Worm (Caenorhabditis elegans): ENCODE measurements around the gene C15H7.4.

The C15H7.4 gene

ce11 chrIII:9626602-9627001 is 29.1 kb downstream of the C15H7.4 start (continued):
- TF ChIP-seq ceh-44 (GFP tag; IDR thresholded peaks at IDR 0.05) (no peak), hif-1 (tag; optimal IDR thresholded peaks at IDR 0.05) (no peak), F37D6.2 (tag; optimal IDR thresholded peaks at IDR 0.05) (no peak), R02D3.7 (tag; optimal IDR thresholded peaks at IDR 0.05) (no peak), hlh-11 (tag; optimal IDR thresholded peaks at IDR 0.05) (no peak), snpc-1.2 (GFP tag; IDR thresholded peaks at IDR 0.05) (no peak), nhr-237 (tag; optimal IDR thresholded peaks at IDR 0.05) (no peak), duxl-1 (tag; optimal IDR thresholded peaks at IDR 0.05; ENCODE audit: poor library complexity) (peak; percentile 58), tra-1 (GFP tag; IDR thresholded peaks at IDR 0.05) (0 out of 2 replicates have a peak, but pooled peaks have one; percentile 24), ceh-62 (tag; optimal IDR thresholded peaks at IDR 0.05) (no peak), pqm-1 (tag; optimal IDR thresholded peaks at IDR 0.05) (no peak), skn-1 (tag; optimal IDR thresholded peaks at IDR 0.05) (no peak), ceh-82 (tag; optimal IDR thresholded peaks at IDR 0.05) (no peak), egl-43 (GFP tag; IDR thresholded peaks at IDR 0.05) (0 out of 2 replicates have a peak, but pooled peaks have one; percentile 35), F26F4.8 (GFP tag; conservative IDR thresholded peaks at IDR 0.05) (no peak), madf-9 (GFP tag; conservative IDR thresholded peaks at IDR 0.05) (peak; percentile 31; the same call in 1 of the 2 replicates), cey-2 (tag; optimal IDR thresholded peaks at IDR 0.05; ENCODE audit: borderline replicate concordance, insufficient read depth) (no peak), mes-2 (tag; optimal IDR thresholded peaks at IDR 0.05; ENCODE audit: poor library complexity, severe bottlenecking) (peak; percentile 28), daf-8 (GFP tag; IDR thresholded peaks at IDR 0.05) (no peak), nhr-102 (tag; optimal IDR thresholded peaks at IDR 0.05) (no peak), aha-1 (tag) (peak; percentile 17), daf-19 (GFP tag; conservative IDR thresholded peaks at IDR 0.05) (no peak), T26A8.4 (GFP tag; IDR thresholded peaks at IDR 0.05) (0 out of 2 replicates have a peak, but pooled peaks have one; percentile 32), php-3 (GFP tag; IDR thresholded peaks at IDR 0.05) (no peak), lin-39 (tag; optimal IDR thresholded peaks at IDR 0.05) (no peak), D1046.2 (GFP tag; IDR thresholded peaks at IDR 0.05) (no peak), ztf-11 (tag; optimal IDR thresholded peaks at IDR 0.05) (no peak), saeg-2 (GFP tag; IDR thresholded peaks at IDR 0.05) (no peak), hmg-1.1 (GFP tag; IDR thresholded peaks at IDR 0.05) (0 out of 2 replicates have a peak, but pooled peaks have one; percentile 24), ceh-32 (tag; optimal IDR thresholded peaks at IDR 0.05; ENCODE audit: poor library complexity) (no peak), arid-1 (GFP tag; conservative IDR thresholded peaks at IDR 0.05) (peak; percentile 25; the same call in 1 of the 2 replicates), nhr-77 (tag; optimal IDR thresholded peaks at IDR 0.05) (no peak), zfp-3 (GFP tag; conservative IDR thresholded peaks at IDR 0.05) (no peak), Y48G9A.11 (GFP tag; IDR thresholded peaks at IDR 0.05) (peak; percentile 21; the same call in 1 of the 2 replicates), Y75B8A.6 (GFP tag; IDR thresholded peaks at IDR 0.05) (no peak), lin-29 (GFP tag; IDR thresholded peaks at IDR 0.05) (0 out of 2 replicates have a peak, but pooled peaks have one; percentile 26), spr-3 (GFP tag; optimal IDR thresholded peaks at IDR 0.05) (no peak), fkh-10 (GFP tag; optimal IDR thresholded peaks at IDR 0.05) (no peak), ztf-7 (tag; optimal IDR thresholded peaks at IDR 0.05) (no peak), unc-130 (GFP tag; optimal IDR thresholded peaks at IDR 0.05) (no peak), ama-1 (optimal IDR thresholded peaks at IDR 0.05) (peak; percentile 23), nhr-6 (tag; optimal IDR thresholded peaks at IDR 0.05) (no peak), rbr-2 (tag; optimal IDR thresholded peaks at IDR 0.05) (no peak), nhr-28 (tag; optimal IDR thresholded peaks at IDR 0.05) (no peak), lin-13 (GFP tag; optimal IDR thresholded peaks at IDR 0.05) (no peak), nhr-25 (tag; optimal IDR thresholded peaks at IDR 0.05; ENCODE audit: borderline replicate concordance, insufficient read depth) (no peak), ceh-20 (GFP tag; IDR thresholded peaks at IDR 0.05) (no peak), set-16 (GFP tag; IDR thresholded peaks at IDR 0.05) (no peak), nhr-111 (GFP tag; optimal IDR thresholded peaks at IDR 0.05) (no peak), nhr-10 (tag; optimal IDR thresholded peaks at IDR 0.05) (no peak), nhr-76 (tag; optimal IDR thresholded peaks at IDR 0.05) (no peak), zip-2 (tag; optimal IDR thresholded peaks at IDR 0.05) (no peak)

Data from whole organism, L4 larva.